Fruit fly (Drosophila melanogaster) whole organism, larva: ENCODE data around the gene CG43658.
A peak's percentile ranks its signal among the peaks of the same experiment; 100 is the strongest.

Experiments
- noc ChIP-seq: fragments of 200-800 bp; sonication (Bioruptor generic); optimal IDR thresholded peaks from 3 replicates; lab custom pipeline; 2019; ENCODE audit warnings: missing biosample characterization, mild to moderate bottlenecking, missing genetic modification characterization, moderate library complexity

CG43658 gene

dm6 chrX:17484152-17484807 lies 76.7 kb downstream of the CG43658 start:
- TF ChIP-seq noc (tag; lab: Kevin White, UChicago): no peak

- no peak for TF ChIP-seq noc (tag; lab: Kevin White, UChicago)
Measured at dm6 chrX:17482808-17483207, 78.2 kb downstream of the CG43658 start.

- no peak for TF ChIP-seq noc (tag; lab: Kevin White, UChicago)
Measured at dm6 chrX:17481659-17482266, 79.2 kb downstream of the CG43658 start.

DNA sequence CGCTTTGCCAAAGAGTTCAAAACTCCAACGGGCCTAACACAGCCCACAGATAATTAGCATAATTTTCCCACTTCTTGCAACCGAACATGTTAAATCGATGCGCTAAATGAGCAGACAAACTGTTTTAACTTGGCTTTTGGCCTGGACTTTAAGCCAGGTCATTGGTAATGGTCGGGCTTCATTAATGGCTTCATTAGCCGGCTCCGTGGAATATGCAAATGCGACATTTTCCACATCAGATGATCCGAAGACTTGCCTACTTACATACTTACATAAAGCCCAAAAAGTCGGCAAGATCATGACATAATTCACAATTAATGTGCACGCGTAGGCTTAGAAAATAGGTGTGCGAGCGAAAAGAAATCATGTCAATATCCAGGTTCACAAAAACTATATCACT lies 82.6 kb downstream of the CG43658 start:
- no peak for TF ChIP-seq noc (tag; lab: Kevin White, UChicago)

dm6 chrX:17476999-17477398 lies 84.0 kb downstream of the CG43658 start:
- TF ChIP-seq noc (tag; lab: Kevin White, UChicago): no peak

DNA sequence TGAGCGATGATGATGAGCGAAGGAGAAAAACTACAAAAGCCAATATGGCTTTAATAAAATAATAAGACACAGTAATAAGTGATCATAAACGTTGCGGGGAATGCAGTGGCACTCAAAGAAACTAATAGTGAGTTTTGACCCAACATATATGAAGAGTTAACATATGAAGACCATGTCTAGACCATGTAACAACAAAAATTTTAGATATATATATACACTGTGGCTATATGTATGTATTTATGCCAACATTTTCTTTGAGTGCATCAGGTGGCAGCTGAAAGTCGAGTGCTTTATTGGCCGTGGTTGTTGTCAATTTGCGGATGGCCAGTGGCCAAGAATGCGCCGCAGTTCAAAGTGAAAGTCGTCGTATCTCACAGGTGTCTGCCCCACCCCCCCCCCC lies 87.1 kb downstream of the CG43658 start:
- TF ChIP-seq noc (tag; lab: Kevin White, UChicago): no peak

DNA sequence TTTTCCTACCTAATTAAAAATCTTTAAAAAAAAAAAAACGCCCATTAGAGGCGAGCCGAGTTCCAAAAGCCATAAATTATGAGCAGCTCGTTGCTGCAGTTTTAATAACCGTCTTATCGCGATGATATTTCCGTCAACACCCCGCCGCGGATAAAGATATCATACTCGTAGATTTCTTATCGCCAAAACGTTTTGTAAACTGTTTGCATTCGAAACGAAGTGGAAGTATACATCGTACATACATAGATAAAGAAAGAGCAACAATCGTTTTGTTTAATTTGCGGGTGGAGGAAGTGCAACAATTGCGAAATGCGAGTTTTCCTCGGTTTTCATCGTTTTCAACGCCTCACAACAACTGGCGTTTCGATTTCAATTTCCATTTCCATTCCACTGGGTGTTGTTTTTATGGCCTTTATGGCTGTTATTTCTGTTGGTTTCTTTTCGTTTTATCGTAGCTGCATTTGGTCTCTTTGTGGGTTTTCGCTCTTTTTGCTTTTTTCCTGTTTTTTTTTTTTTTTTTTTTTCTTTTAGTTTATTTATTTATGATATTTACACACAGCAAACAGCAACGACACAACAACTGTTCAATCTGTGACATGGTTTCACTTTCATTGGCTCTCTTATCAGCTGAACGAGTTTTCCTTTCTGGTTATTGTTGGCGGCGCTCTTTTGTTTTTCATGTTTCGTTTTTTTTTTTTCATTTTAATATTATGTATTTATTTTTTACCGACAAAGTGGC lies 87.9 kb downstream of the CG43658 start:
- TF ChIP-seq noc (tag; lab: Kevin White, UChicago): no peak

DNA sequence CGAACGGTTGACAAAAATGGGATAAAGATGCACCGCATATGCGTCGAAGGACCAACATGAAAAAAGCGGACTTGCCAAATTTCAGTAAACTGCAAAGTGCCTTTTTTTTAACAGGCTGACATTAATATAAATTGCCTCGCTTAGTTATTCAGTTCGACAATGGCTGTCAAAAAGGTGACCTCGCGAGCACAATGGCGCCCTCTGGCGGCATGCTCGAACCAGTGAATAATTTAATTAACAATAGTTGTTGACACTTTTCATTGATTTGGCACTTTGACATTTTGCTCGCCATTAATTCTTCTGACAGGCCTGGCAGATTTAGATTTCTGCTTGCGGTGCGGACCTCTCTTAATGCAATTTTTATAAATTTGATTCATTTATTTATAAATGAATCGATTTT lies 88.5 kb downstream of the CG43658 start:
- TF ChIP-seq noc (tag; lab: Kevin White, UChicago): no peak

DNA sequence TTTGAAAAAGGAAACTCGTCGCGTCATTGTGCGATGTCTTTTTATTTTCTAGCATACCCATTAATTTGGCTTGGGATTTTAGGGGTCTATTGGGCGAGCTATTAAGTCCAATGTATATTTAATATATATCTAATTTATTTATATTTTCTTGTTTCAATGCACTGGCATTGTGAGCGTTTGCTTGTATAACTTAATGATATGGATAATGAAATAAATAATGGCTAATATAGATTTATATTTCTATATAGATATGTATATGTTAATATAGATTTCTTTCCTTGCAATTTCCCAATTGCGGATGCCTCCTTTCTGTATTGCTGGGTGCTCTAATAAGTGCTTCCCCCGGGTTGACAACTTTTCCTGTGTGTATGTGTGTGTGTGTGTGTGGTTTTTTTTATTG lies 89.4 kb downstream of the CG43658 start:
- no peak for TF ChIP-seq noc (tag; lab: Kevin White, UChicago)

DNA sequence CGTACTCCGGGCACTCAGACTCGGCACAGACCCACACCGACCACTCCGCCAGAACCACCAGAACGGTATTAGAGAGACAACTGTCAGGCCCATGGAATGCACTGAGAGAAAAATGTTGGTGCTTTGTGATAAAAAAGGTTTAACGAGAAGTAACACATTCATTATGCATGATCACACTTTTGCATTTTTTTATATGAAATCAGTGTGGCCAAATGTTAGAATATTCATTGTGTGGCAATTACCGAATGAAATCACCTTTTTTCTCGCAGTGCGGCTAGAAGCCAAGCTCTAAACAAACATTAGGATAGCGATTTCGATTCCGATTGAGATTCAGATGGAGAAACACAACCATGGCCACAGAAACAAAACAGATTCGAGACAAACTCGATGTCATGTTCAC lies 95.5 kb downstream of the CG43658 start:
- TF ChIP-seq noc (tag; lab: Kevin White, UChicago): peak; percentile 31

dm6 chrX:17455829-17456460 lies 105.0 kb downstream of the CG43658 start:
- no peak for TF ChIP-seq noc (tag; lab: Kevin White, UChicago)

dm6 chrX:17452443-17452842 lies 108.5 kb downstream of the CG43658 start, which contains the start of gene CG8568:
TSS of gene CG8568 (minus strand) at chrX:17452543.
- no peak for TF ChIP-seq noc (tag; lab: Kevin White, UChicago)

- TF ChIP-seq noc (tag; lab: Kevin White, UChicago): no peak
Measured at dm6 chrX:17448674-17449073, 112.3 kb downstream of the CG43658 start, which contains the start of gene p-cup. TSS of gene p-cup (minus strand) at chrX:17448774.

DNA sequence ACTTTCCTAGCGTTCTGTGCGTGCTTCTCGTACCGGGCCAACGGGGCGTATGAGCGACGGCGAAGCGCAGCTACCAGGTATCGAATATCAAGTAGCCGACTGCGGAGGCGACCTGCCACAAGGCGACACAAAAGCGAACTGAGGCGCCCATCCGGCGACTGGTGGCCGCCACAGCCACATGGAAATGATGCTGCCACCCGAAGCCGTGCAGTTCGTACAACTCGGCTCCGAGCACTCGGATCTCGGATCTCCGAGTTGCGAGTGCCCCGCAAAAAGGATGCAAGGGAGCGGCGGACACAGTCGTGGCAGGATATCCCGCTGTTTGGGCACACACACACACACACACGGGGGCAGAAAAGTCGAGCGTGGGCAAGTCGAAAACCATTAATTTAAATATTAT lies 117.1 kb downstream of the CG43658 start, which contains the start of the genes CG12994 and CG46464:
TSS of gene CG12994 (minus strand) at position 115 of the 400 bp plus-strand sequence.
TSS of gene CG46464 (minus strand) at position 115 of the 400 bp plus-strand sequence.
- TF ChIP-seq noc (tag; lab: Kevin White, UChicago): no peak

dm6 chrX:17424383-17424782 lies 136.6 kb downstream of the CG43658 start:
- TF ChIP-seq noc (tag; lab: Kevin White, UChicago): no peak
